Fruit fly (Drosophila melanogaster): ENCODE results near the gene Cpr67B.
A peak's percentile ranks its signal among the peaks of the same experiment; 100 is the strongest.

DNA sequence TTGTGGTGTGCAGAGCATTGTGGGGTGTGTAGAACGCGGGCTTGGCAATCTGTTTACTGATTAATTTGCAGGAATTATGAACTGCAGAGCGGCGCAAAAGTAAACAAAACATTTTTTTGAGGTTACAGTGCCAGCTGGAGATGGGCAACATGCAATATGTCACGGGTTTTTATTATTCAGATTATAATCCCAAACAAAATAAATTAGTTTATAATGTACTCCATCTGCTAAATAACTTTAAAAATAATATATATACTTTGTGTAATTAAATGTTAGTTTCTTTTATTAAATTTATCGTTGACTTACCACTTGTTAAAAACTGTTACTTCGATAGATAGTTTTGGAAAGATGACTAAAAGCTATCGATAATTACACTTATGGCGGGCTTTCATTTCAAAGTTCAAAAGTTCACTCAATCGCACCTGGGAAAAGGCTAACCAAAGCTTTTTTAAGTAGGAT, 33.7 kb upstream of the Cpr67B start, which contains the start of gene Fdx1:
- TF ChIP-seq CG32121 (GFP tag; IDR thresholded peaks at IDR 0.05) (no peak), Ets98B (GFP tag; IDR thresholded peaks at IDR 0.05) (peak; percentile 17; the same call in 1 of the 2 replicates), CG15710 (tag; optimal IDR thresholded peaks at IDR 0.05) (peak; percentile 30), CG4496 (GFP tag; IDR thresholded peaks at IDR 0.05) (no peak), D1 (tag; optimal IDR thresholded peaks at IDR 0.05) (no peak), CG17806 (tag; optimal IDR thresholded peaks at IDR 0.05) (no peak), gl (tag; optimal IDR thresholded peaks at IDR 0.05) (no peak), CG8301 (tag; optimal IDR thresholded peaks at IDR 0.05) (no peak)

All from whole organism, pupa.